Worm (Caenorhabditis elegans) whole organism, young adult: ENCODE data around the gene B0457.2.

ENCODE experiments used
- C06A6.2 ChIP-seq: fragments of 200-800 bp; sonication (Bioruptor generic); conservative IDR thresholded peaks from 2 replicates; pipeline ENCODE4 v1.3.6; 2022; ENCODE audit warnings: missing genetic modification characterization, missing compliant biosample characterization
- C17E4.6 ChIP-seq: fragments of 200-800 bp; sonication (Bioruptor generic); IDR thresholded peaks from 2 replicates; pipeline ENCODE4 v1.3.6; 2022; ENCODE audit warnings: missing genetic modification reagents, missing genetic modification characterization, missing compliant biosample characterization
- D2030.7 ChIP-seq: fragments of 200-800 bp; sonication (Bioruptor generic); IDR thresholded peaks from 2 replicates; pipeline ENCODE4 v1.3.6; 2022; ENCODE audit warnings: missing genetic modification reagents, missing genetic modification characterization, missing compliant biosample characterization
- F23B12.7 ChIP-seq: sonication (generic microtip); optimal IDR thresholded peaks from 2 replicates; lab custom pipeline; 2017; ENCODE audit warnings: missing genetic modification characterization, mild to moderate bottlenecking, missing compliant biosample characterization, antibody characterized with exemption, moderate library complexity; ENCODE audit not compliant: insufficient read depth
- F33H1.4 ChIP-seq: fragments of 200-800 bp; sonication (Bioruptor generic); IDR thresholded peaks from 2 replicates; pipeline ENCODE4 v1.3.6; 2022; ENCODE audit warnings: missing genetic modification reagents, missing genetic modification characterization, missing compliant biosample characterization
- F55B11.4 ChIP-seq: sonication (generic microtip); optimal IDR thresholded peaks from 2 replicates; lab custom pipeline; 2016; ENCODE audit warnings: missing compliant biosample characterization, missing genetic modification characterization, borderline replicate concordance; ENCODE audit not compliant: insufficient read depth
- F57A8.1 ChIP-seq: fragments of 200-800 bp; sonication (Bioruptor generic); optimal IDR thresholded peaks from 2 replicates; lab custom pipeline; 2018; ENCODE audit warnings: mild to moderate bottlenecking, missing genetic modification characterization, moderate library complexity, missing compliant biosample characterization
- F57C9.4 ChIP-seq: sonication (generic microtip); optimal IDR thresholded peaks from 2 replicates; lab custom pipeline; 2017; ENCODE audit warnings: mild to moderate bottlenecking, missing genetic modification characterization, missing compliant biosample characterization
- K12H6.12 ChIP-seq: fragments of 200-800 bp; sonication (Bioruptor generic); optimal IDR thresholded peaks from 2 replicates; lab custom pipeline; 2018; ENCODE audit warnings: mild to moderate bottlenecking, missing genetic modification characterization, missing compliant biosample characterization
- T26A5.8 ChIP-seq: sonication (generic microtip); optimal IDR thresholded peaks from 2 replicates; lab custom pipeline; 2016; ENCODE audit warnings: missing genetic modification characterization, missing compliant biosample characterization
- Y53F4B.3 ChIP-seq: fragments of 200-800 bp; sonication (Bioruptor generic); IDR thresholded peaks from 2 replicates; pipeline ENCODE4 v1.3.6; 2022; ENCODE audit warnings: missing genetic modification reagents, missing genetic modification characterization, missing compliant biosample characterization
- Y79H2A.3 ChIP-seq: fragments of 200-800 bp; sonication (Bioruptor generic); conservative IDR thresholded peaks from 2 replicates; pipeline ENCODE4 v1.3.6; 2022; ENCODE audit warnings: missing genetic modification reagents, missing genetic modification characterization, missing compliant biosample characterization
- attf-6 ChIP-seq: fragments of 200-800 bp; sonication (Bioruptor generic); IDR thresholded peaks from 2 replicates; pipeline ENCODE4 v1.3.6; 2022; ENCODE audit warnings: missing genetic modification reagents, missing genetic modification characterization, missing compliant biosample characterization
- bed-1 ChIP-seq: fragments of 200-800 bp; sonication (Bioruptor generic); IDR thresholded peaks from 2 replicates; pipeline ENCODE4 v1.3.6; 2022; ENCODE audit warnings: missing genetic modification reagents, missing genetic modification characterization, missing compliant biosample characterization
- dox-1 ChIP-seq: fragments of 200-800 bp; sonication (Bioruptor generic); IDR thresholded peaks from 2 replicates; pipeline ENCODE4 v1.3.6; 2022; ENCODE audit warnings: missing genetic modification reagents, missing genetic modification characterization, missing compliant biosample characterization
- dpl-1 ChIP-seq: fragments of 150-350 bp; optimal IDR thresholded peaks from 2 replicates; lab custom pipeline; 2014; ENCODE audit warnings: missing biosample characterization, missing genetic modification reagents, missing genetic modification characterization
- efl-1 ChIP-seq: fragments of 150-350 bp; optimal IDR thresholded peaks from 2 replicates; lab custom pipeline; 2014; ENCODE audit warnings: missing biosample characterization, missing genetic modification reagents, missing genetic modification characterization
- gei-17 ChIP-seq: fragments of 200-800 bp; sonication (Bioruptor generic); optimal IDR thresholded peaks from 2 replicates; lab custom pipeline; 2018; ENCODE audit warnings: mild to moderate bottlenecking, missing genetic modification characterization, missing compliant biosample characterization
- him-1 ChIP-seq: sonication (generic microtip); optimal IDR thresholded peaks from 2 replicates; lab custom pipeline; 2016; ENCODE audit warnings: missing genotype, missing genetic modification reagents, missing genetic modification characterization, missing compliant biosample characterization
- hrde-1 ChIP-seq: sonication (generic microtip); optimal IDR thresholded peaks from 2 replicates; lab custom pipeline; 2016; ENCODE audit warnings: missing genetic modification characterization, mild to moderate bottlenecking, missing compliant biosample characterization, moderate library complexity, missing genotype, missing genetic modification reagents, borderline replicate concordance
- hsf-1 ChIP-seq: fragments of 200-800 bp; sonication (Bioruptor generic); IDR thresholded peaks from 2 replicates; pipeline ENCODE4 v1.3.6; 2022; ENCODE audit warnings: missing genetic modification reagents, missing genetic modification characterization, missing compliant biosample characterization
- lin-54 ChIP-seq: fragments of 200-800 bp; sonication (Bioruptor generic); optimal IDR thresholded peaks from 2 replicates; lab custom pipeline; 2018; ENCODE audit warnings: mild to moderate bottlenecking, missing genetic modification characterization, missing compliant biosample characterization
- lsl-1 ChIP-seq: fragments of 200-800 bp; sonication (Bioruptor generic); optimal IDR thresholded peaks from 2 replicates; lab custom pipeline; 2018; ENCODE audit warnings: mild to moderate bottlenecking, missing genetic modification characterization, moderate library complexity, missing compliant biosample characterization
- mxl-1 ChIP-seq: sonication (generic microtip); optimal IDR thresholded peaks from 2 replicates; lab custom pipeline; 2016; ENCODE audit warnings: missing genetic modification characterization, missing compliant biosample characterization
- nfya-2 ChIP-seq: fragments of 200-800 bp; sonication (Bioruptor generic); IDR thresholded peaks from 2 replicates; pipeline ENCODE4 v1.3.6; 2022; ENCODE audit warnings: missing genetic modification reagents, missing genetic modification characterization, missing compliant biosample characterization
- nhr-120 ChIP-seq: fragments of 200-800 bp; sonication (Bioruptor generic); IDR thresholded peaks from 2 replicates; pipeline ENCODE4 v1.3.6; 2022; ENCODE audit warnings: missing genetic modification characterization, missing compliant biosample characterization
- rcor-1 ChIP-seq: fragments of 200-800 bp; sonication (Bioruptor generic); IDR thresholded peaks from 2 replicates; pipeline ENCODE4 v1.3.6; 2022; ENCODE audit warnings: missing genetic modification reagents, missing genetic modification characterization, missing compliant biosample characterization
- rec-8 ChIP-seq, 2 experiments: sonication (generic microtip); optimal IDR thresholded peaks; 2 replicates each; lab custom pipeline; 2016; ENCODE audit warnings: mild to moderate bottlenecking in 2 of 2, missing genetic modification characterization in 2 of 2, missing genetic modification reagents in 2 of 2, missing genotype in 2 of 2, missing biosample characterization in 1 of 2, missing compliant biosample characterization in 1 of 2, moderate library complexity in 1 of 2
- sea-2 ChIP-seq: fragments of 200-800 bp; sonication (Bioruptor generic); IDR thresholded peaks from 2 replicates; pipeline ENCODE4 v1.3.6; 2022; ENCODE audit warnings: missing genetic modification characterization, missing compliant biosample characterization
- snpc-1.3 ChIP-seq: sonication (generic microtip); optimal IDR thresholded peaks from 2 replicates; lab custom pipeline; 2017; ENCODE audit warnings: missing genetic modification characterization, mild to moderate bottlenecking, missing compliant biosample characterization, antibody characterized with exemption, moderate library complexity, missing genotype, missing genetic modification reagents; ENCODE audit not compliant: insufficient read depth
- sptf-2 ChIP-seq: fragments of 200-800 bp; sonication (Bioruptor generic); optimal IDR thresholded peaks from 2 replicates; lab custom pipeline; 2018; ENCODE audit warnings: mild to moderate bottlenecking, missing genetic modification characterization, missing compliant biosample characterization
- tbp1 ChIP-seq: fragments of 200-800 bp; sonication (Bioruptor generic); optimal IDR thresholded peaks from 2 replicates; lab custom pipeline; 2018; ENCODE audit warnings: mild to moderate bottlenecking, missing genetic modification characterization, missing compliant biosample characterization
- unc-130 ChIP-seq: sonication (generic microtip); optimal IDR thresholded peaks from 2 replicates; lab custom pipeline; 2016; ENCODE audit warnings: missing genetic modification reagents, missing genetic modification characterization, missing compliant biosample characterization
- xnd-1 ChIP-seq: sonication (generic microtip); optimal IDR thresholded peaks from 2 replicates; lab custom pipeline; 2016; ENCODE audit warnings: missing genotype, missing genetic modification reagents, missing genetic modification characterization, missing compliant biosample characterization
- zfh-2 ChIP-seq: fragments of 200-800 bp; sonication (Bioruptor generic); conservative IDR thresholded peaks from 2 replicates; pipeline ENCODE4 v1.3.6; 2022; ENCODE audit warnings: missing genetic modification reagents, missing genetic modification characterization, missing compliant biosample characterization
- ztf-18 ChIP-seq: sonication (generic microtip); optimal IDR thresholded peaks from 2 replicates; lab custom pipeline; 2016; ENCODE audit warnings: missing genotype, mild to moderate bottlenecking, missing genetic modification characterization, missing compliant biosample characterization
- ztf-22 ChIP-seq: fragments of 200-800 bp; sonication (Bioruptor generic); optimal IDR thresholded peaks from 2 replicates; lab custom pipeline; 2018; ENCODE audit warnings: mild to moderate bottlenecking, missing genetic modification characterization, moderate library complexity, missing compliant biosample characterization
- ztf-28 ChIP-seq: fragments of 200-800 bp; sonication (Bioruptor generic); IDR thresholded peaks from 2 replicates; pipeline ENCODE4 v1.3.6; 2022; ENCODE audit warnings: missing genetic modification reagents, missing genetic modification characterization, missing compliant biosample characterization
- ztf-3 ChIP-seq: fragments of 200-800 bp; sonication (Bioruptor generic); optimal IDR thresholded peaks from 2 replicates; lab custom pipeline; 2018; ENCODE audit warnings: mild to moderate bottlenecking, missing genetic modification characterization, missing compliant biosample characterization
- ztf-6 ChIP-seq: fragments of 200-800 bp; sonication (Bioruptor generic); IDR thresholded peaks from 2 replicates; pipeline ENCODE4 v1.3.6; 2022; ENCODE audit warnings: missing genetic modification reagents, missing genetic modification characterization, missing compliant biosample characterization

B0457.2 gene

DNA sequence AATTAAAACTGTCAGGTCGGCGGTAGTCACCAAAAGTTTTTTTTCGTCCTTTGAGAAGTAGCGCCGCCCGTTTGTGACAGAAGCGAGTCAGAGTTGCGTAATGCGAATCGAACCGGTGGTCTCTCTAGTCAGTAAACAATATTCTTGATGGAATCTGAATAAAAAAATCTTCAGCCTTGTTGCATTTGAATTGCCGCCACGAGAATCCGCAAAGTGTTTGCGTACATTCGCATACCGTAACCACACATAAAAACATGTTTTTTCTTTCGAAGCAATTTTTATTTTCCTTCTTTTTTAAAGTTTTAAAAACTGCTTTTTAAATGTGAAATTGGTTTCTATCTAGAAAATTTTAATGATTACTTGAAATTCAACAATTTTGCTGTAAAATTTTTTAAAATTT lies 35.3 kb downstream of the B0457.2 start:
- no peak for TF ChIP-seq Y79H2A.3 (GFP tag; lab: Robert Waterston, UW)
- TF ChIP-seq rec-8 (tag; optimal IDR thresholded peaks at IDR 0.05; lab: Kevin White, UChicago) = no peak
- TF ChIP-seq sea-2 (GFP tag; lab: Robert Waterston, UW) = no peak
- peak; percentile 67 for TF ChIP-seq efl-1 (GFP tag; lab: Kevin White, UChicago)
- no peak for TF ChIP-seq Y53F4B.3
- TF ChIP-seq snpc-1.3 (tag; lab: Kevin White, UChicago) = no peak
- TF ChIP-seq T26A5.8 (tag; lab: Kevin White, UChicago) = no peak
- TF ChIP-seq nfya-2 (GFP tag; lab: Robert Waterston, UW) = no peak
- peak; percentile 76 for TF ChIP-seq lsl-1 (GFP tag; lab: Kevin White, UChicago)
- 0 out of 2 replicates have a peak, but pooled peaks have one; percentile 29 for TF ChIP-seq D2030.7 (GFP tag; lab: Robert Waterston, UW)
- TF ChIP-seq F57A8.1 = no peak
- no peak for TF ChIP-seq bed-1 (GFP tag; lab: Robert Waterston, UW)
- TF ChIP-seq gei-17 = no peak
- TF ChIP-seq F55B11.4 (tag; lab: Kevin White, UChicago) = no peak
- no peak for TF ChIP-seq ztf-3 (GFP tag; lab: Kevin White, UChicago)
- TF ChIP-seq K12H6.12 (tag; lab: Kevin White, UChicago) = no peak
- TF ChIP-seq unc-130 = no peak
- TF ChIP-seq C06A6.2 (GFP tag; lab: Robert Waterston, UW) = no peak
- peak; percentile 35 for TF ChIP-seq dpl-1 (GFP tag; lab: Kevin White, UChicago)
- no peak for TF ChIP-seq him-1 (tag; lab: Kevin White, UChicago)
- no peak for TF ChIP-seq sptf-2 (GFP tag; lab: Kevin White, UChicago)
- TF ChIP-seq F57C9.4 = no peak
- TF ChIP-seq ztf-28 = no peak
- TF ChIP-seq rcor-1 (GFP tag; lab: Robert Waterston, UW) = no peak
- no peak for TF ChIP-seq mxl-1 (tag; lab: Kevin White, UChicago)
- peak; percentile 77 for TF ChIP-seq lin-54
- no peak for TF ChIP-seq zfh-2
- TF ChIP-seq hsf-1 (GFP tag; lab: Robert Waterston, UW) = no peak
- TF ChIP-seq tbp1 (GFP tag; lab: Kevin White, UChicago) = no peak
- no peak for TF ChIP-seq dox-1 (GFP tag; lab: Robert Waterston, UW)
- TF ChIP-seq ztf-18 (tag; lab: Kevin White, UChicago) = no peak
- TF ChIP-seq xnd-1 (tag; lab: Kevin White, UChicago) = peak; percentile 10
- TF ChIP-seq nhr-120 = no peak
- no peak for TF ChIP-seq F23B12.7 (tag; lab: Kevin White, UChicago)
- TF ChIP-seq F33H1.4 (GFP tag; lab: Robert Waterston, UW) = peak; percentile 41; the same call in 1 of the 2 replicates
- no peak for TF ChIP-seq ztf-22
- TF ChIP-seq attf-6 (GFP tag; lab: Robert Waterston, UW) = no peak
- TF ChIP-seq C17E4.6 (GFP tag; lab: Robert Waterston, UW) = no peak

DNA sequence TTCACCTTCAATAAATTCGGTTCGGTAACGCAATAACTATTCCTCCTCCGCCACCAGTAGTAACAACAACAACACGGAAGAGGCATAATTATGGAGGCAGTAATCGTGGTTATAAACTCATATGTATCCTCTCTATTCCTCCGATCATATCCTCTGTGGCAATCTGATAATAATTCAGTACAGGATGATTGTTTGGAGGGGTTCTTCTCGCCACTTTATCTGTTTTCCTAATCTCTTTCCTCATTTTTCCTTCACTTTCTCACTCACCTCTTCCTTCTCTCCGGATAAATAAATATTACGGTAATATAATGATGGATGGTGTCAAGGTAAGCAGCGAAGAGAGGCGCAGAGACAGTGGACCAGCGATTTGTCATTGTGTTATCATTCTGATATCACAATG lies 35.8 kb downstream of the B0457.2 start:
- no peak for TF ChIP-seq hrde-1 (tag; lab: Kevin White, UChicago)
- no peak for TF ChIP-seq ztf-6
- TF ChIP-seq, all 124 proteins: peak for 0
